Fruit fly (Drosophila melanogaster): ENCODE results near the gene CG12229.

DNA sequence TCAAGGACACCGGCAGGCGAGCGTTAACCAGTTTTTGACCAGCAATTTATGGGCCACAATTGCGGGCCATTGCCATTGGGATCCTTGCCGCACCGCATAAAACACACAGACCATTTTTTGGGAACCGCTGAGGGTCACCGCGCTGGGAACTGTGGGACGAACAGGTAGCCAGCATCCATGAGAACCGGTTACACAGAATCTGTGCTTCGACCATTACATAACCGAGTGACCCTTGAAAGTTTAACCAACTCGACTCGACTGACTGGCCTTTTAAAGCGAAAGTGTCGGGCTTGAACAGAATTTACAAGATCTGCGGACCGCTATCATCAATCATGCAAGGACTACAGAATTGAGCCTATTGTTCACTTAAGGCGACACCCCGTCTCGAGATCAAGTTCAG is 43.8 kb downstream of the CG12229 start:
- TF ChIP-seq CG8478 (optimal IDR thresholded peaks at IDR 0.05) (no peak), pan (optimal IDR thresholded peaks at IDR 0.05) (no peak), EcR (GFP tag; optimal IDR thresholded peaks at IDR 0.05) (no peak), psq (optimal IDR thresholded peaks at IDR 0.05) (no peak)
